Worm (Caenorhabditis elegans) whole organism, L1 larva: ENCODE results near the gene K10B4.3.

Source experiments
- C04F5.9 ChIP-seq: sonication (generic microtip); optimal IDR thresholded peaks from 2 replicates; lab custom pipeline; 2016; ENCODE audit warnings: missing genetic modification characterization, missing compliant biosample characterization
- blmp-1 ChIP-seq: fragments of 150-350 bp; optimal IDR thresholded peaks from 2 replicates; lab custom pipeline; 2014; ENCODE audit warnings: missing biosample characterization, missing genetic modification characterization
- ceh-63 ChIP-seq: fragments of 200-800 bp; sonication (Bioruptor generic); optimal IDR thresholded peaks from 2 replicates; lab custom pipeline; 2018; ENCODE audit warnings: mild to moderate bottlenecking, missing genetic modification characterization, missing compliant biosample characterization
- ceh-8 ChIP-seq: fragments of 200-800 bp; sonication (Bioruptor generic); optimal IDR thresholded peaks from 2 replicates; lab custom pipeline; 2018; ENCODE audit warnings: mild to moderate bottlenecking, missing genetic modification characterization, moderate library complexity, missing compliant biosample characterization
- ceh-90 ChIP-seq: sonication (generic microtip); optimal IDR thresholded peaks from 2 replicates; lab custom pipeline; 2016; ENCODE audit warnings: missing genetic modification characterization, missing compliant biosample characterization
- efl-1 ChIP-seq, 4 experiments: fragments of 150-350 bp; optimal IDR thresholded peaks in 3 of 4; peaks in 1 of 4; 1 replicate in 1 of 4; 2 replicates in 3 of 4; lab custom pipeline; 2014; ENCODE audit warnings: missing biosample characterization in 2 of 4, missing genetic modification characterization in 2 of 4, missing genetic modification reagents in 2 of 4
- egl-13 ChIP-seq: sonication (generic microtip); optimal IDR thresholded peaks from 2 replicates; lab custom pipeline; 2016; ENCODE audit warnings: missing genotype, missing genetic modification reagents, missing genetic modification characterization, missing compliant biosample characterization
- egl-27 ChIP-seq, 2 experiments: fragments of 150-350 bp in 1 of 2; sonication (generic microtip); optimal IDR thresholded peaks; 3 replicates each; lab custom pipeline; 2017 to 2018; ENCODE audit warnings: missing biosample characterization in 2 of 2, missing genetic modification characterization in 2 of 2, missing genetic modification reagents in 2 of 2
- elt-2 ChIP-seq: sonication (generic microtip); optimal IDR thresholded peaks from 2 replicates; lab custom pipeline; 2016; ENCODE audit warnings: missing genetic modification characterization, mild to moderate bottlenecking, inconsistent platforms, missing compliant biosample characterization, missing genetic modification reagents
- elt-3 ChIP-seq, 6 experiments: fragments of 150-350 bp in 1 of 6; sonication (generic microtip); optimal IDR thresholded peaks; 2 replicates each; lab custom pipeline; 2017 to 2018; ENCODE audit warnings: missing biosample characterization in 6 of 6, missing genetic modification characterization in 6 of 6, inconsistent platforms in 1 of 6
- ets-5 ChIP-seq: fragments of 200-800 bp; sonication (Bioruptor generic); IDR thresholded peaks from 2 replicates; pipeline ENCODE4 v1.3.6; 2022; ENCODE audit warnings: missing genetic modification characterization, missing compliant biosample characterization
- fkh-8 ChIP-seq: sonication (generic microtip); optimal IDR thresholded peaks from 2 replicates; lab custom pipeline; 2016; ENCODE audit warnings: mild to moderate bottlenecking, missing genetic modification characterization, missing compliant biosample characterization
- hlh-17 ChIP-seq: fragments of 200-800 bp; sonication (Bioruptor generic); optimal IDR thresholded peaks from 2 replicates; lab custom pipeline; 2018; ENCODE audit warnings: missing genetic modification characterization, mild to moderate bottlenecking, missing compliant biosample characterization, moderate library complexity, borderline replicate concordance
- hpl-2 ChIP-seq: fragments of 150-350 bp; optimal IDR thresholded peaks from 2 replicates; lab custom pipeline; 2014; ENCODE audit warnings: missing biosample characterization, missing genetic modification reagents, missing genetic modification characterization
- lin-14 ChIP-seq: fragments of 200-800 bp; sonication (Bioruptor generic); optimal IDR thresholded peaks from 2 replicates; lab custom pipeline; 2018; ENCODE audit warnings: mild to moderate bottlenecking, missing genetic modification characterization, moderate library complexity, missing compliant biosample characterization
- lin-35 ChIP-seq, 2 experiments: fragments of 150-350 bp; optimal IDR thresholded peaks; 2 replicates each; lab custom pipeline; 2014; ENCODE audit warnings: missing biosample characterization in 2 of 2, missing genetic modification characterization in 2 of 2, missing genetic modification reagents in 2 of 2
- lir-3 ChIP-seq: sonication (generic microtip); optimal IDR thresholded peaks from 2 replicates; lab custom pipeline; 2016; ENCODE audit warnings: mild to moderate bottlenecking, missing genetic modification characterization, moderate library complexity, missing compliant biosample characterization; ENCODE audit not compliant: poor library complexity
- mab-9 ChIP-seq: fragments of 200-800 bp; sonication (Bioruptor generic); IDR thresholded peaks from 2 replicates; pipeline ENCODE4 v1.3.6; 2022; ENCODE audit warnings: missing genetic modification reagents, missing genetic modification characterization, missing compliant biosample characterization
- mdl-1 ChIP-seq, 2 experiments: fragments of 150-350 bp; optimal IDR thresholded peaks; 2 replicates each; lab custom pipeline; 2014 to 2017; ENCODE audit warnings: missing biosample characterization in 2 of 2, missing genetic modification characterization in 2 of 2, inconsistent platforms in 1 of 2
- mef-2 ChIP-seq: fragments of 150-350 bp; optimal IDR thresholded peaks from 2 replicates; lab custom pipeline; 2014; ENCODE audit warnings: missing biosample characterization, missing genetic modification characterization
- mep-1 ChIP-seq: fragments of 150-350 bp; optimal IDR thresholded peaks from 2 replicates; lab custom pipeline; 2014; ENCODE audit warnings: missing biosample characterization, missing genetic modification characterization
- nhr-12 ChIP-seq: sonication (generic microtip); optimal IDR thresholded peaks from 2 replicates; lab custom pipeline; 2017; ENCODE audit warnings: missing biosample characterization, missing genetic modification characterization
- nhr-19 ChIP-seq: fragments of 200-800 bp; sonication (Bioruptor generic); conservative IDR thresholded peaks from 2 replicates; pipeline ENCODE4 v1.3.6; 2022; ENCODE audit warnings: missing genetic modification characterization, missing compliant biosample characterization
- nhr-20 ChIP-seq: sonication (generic microtip); optimal IDR thresholded peaks from 2 replicates; lab custom pipeline; 2016; ENCODE audit warnings: mild to moderate bottlenecking, missing genetic modification characterization, missing compliant biosample characterization
- nhr-237 ChIP-seq: fragments of 150-350 bp; optimal IDR thresholded peaks from 2 replicates; lab custom pipeline; 2014; ENCODE audit warnings: missing biosample characterization, missing genetic modification characterization
- nhr-71 ChIP-seq: sonication (generic microtip); optimal IDR thresholded peaks from 2 replicates; lab custom pipeline; 2016; ENCODE audit warnings: mild to moderate bottlenecking, missing genetic modification characterization, moderate library complexity, missing compliant biosample characterization
- nhr-76 ChIP-seq: sonication (generic microtip); optimal IDR thresholded peaks from 2 replicates; lab custom pipeline; 2017; ENCODE audit warnings: missing biosample characterization, missing genetic modification characterization
- nhr-77 ChIP-seq: fragments of 150-350 bp; optimal IDR thresholded peaks from 2 replicates; lab custom pipeline; 2014; ENCODE audit warnings: missing biosample characterization, missing genetic modification characterization
- nhr-85 ChIP-seq: sonication (generic microtip); peaks from one replicate; lab custom pipeline; 2016; ENCODE audit warnings: missing genetic modification characterization, inconsistent platforms, missing compliant biosample characterization
- pax-3 ChIP-seq: fragments of 200-800 bp; sonication (Bioruptor generic); optimal IDR thresholded peaks from 2 replicates; lab custom pipeline; 2018; ENCODE audit warnings: mild to moderate bottlenecking, missing genetic modification characterization, moderate library complexity, missing compliant biosample characterization
- pqm-1 ChIP-seq: sonication (generic microtip); optimal IDR thresholded peaks from 3 replicates; lab custom pipeline; 2017; ENCODE audit warnings: missing biosample characterization, missing genetic modification characterization
- rnt-1 ChIP-seq: sonication (generic microtip); optimal IDR thresholded peaks from 2 replicates; lab custom pipeline; 2016; ENCODE audit warnings: mild to moderate bottlenecking, missing genetic modification characterization, moderate library complexity, missing compliant biosample characterization
- skn-1 ChIP-seq: fragments of 150-350 bp; optimal IDR thresholded peaks from 2 replicates; lab custom pipeline; 2014; ENCODE audit warnings: missing biosample characterization, missing genetic modification characterization
- snu-23 ChIP-seq: sonication (generic microtip); optimal IDR thresholded peaks from 2 replicates; lab custom pipeline; 2016; ENCODE audit warnings: missing genetic modification characterization, missing compliant biosample characterization
- swsn-7 ChIP-seq: sonication (generic microtip); optimal IDR thresholded peaks from 2 replicates; lab custom pipeline; 2016; ENCODE audit warnings: missing genetic modification characterization, missing compliant biosample characterization
- tbx-2 ChIP-seq: sonication (generic microtip); optimal IDR thresholded peaks from 2 replicates; lab custom pipeline; 2016; ENCODE audit warnings: missing genetic modification characterization, missing compliant biosample characterization
- tlp-1 ChIP-seq: fragments of 150-350 bp; optimal IDR thresholded peaks from 2 replicates; lab custom pipeline; 2014; ENCODE audit warnings: missing biosample characterization, missing genetic modification characterization
- unc-30 ChIP-seq: sonication (generic microtip); optimal IDR thresholded peaks from 2 replicates; lab custom pipeline; 2017; ENCODE audit warnings: missing biosample characterization, missing genetic modification characterization
- unc-98 ChIP-seq: fragments of 200-800 bp; sonication (Bioruptor generic); IDR thresholded peaks from 2 replicates; pipeline ENCODE4 v1.3.6; 2022; ENCODE audit warnings: missing genetic modification characterization, missing compliant biosample characterization
- ztf-4 ChIP-seq: fragments of 150-350 bp; optimal IDR thresholded peaks from 2 replicates; lab custom pipeline; 2014; ENCODE audit warnings: missing biosample characterization, missing genetic modification characterization

The K10B4.3 gene

DNA sequence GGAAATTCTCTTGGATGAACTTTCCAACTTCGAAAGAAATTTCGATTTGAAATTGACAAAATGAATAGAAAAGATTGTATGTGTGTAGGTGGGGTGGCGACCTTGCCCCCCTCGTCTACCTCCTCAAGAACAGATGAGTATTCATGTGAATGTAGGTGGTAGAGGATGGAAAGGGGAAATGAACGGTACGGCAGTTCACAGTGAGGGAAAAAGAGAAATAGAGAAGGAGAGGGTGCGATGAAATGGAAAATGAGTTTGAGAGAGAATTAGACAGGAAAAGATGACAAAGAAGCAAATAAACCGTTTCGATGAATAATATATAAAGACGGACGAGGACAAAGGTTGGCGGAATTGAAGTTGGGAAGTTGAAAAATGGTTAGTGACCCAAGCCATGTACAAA, 987 bp upstream of the K10B4.3 start:
- TF ChIP-seq nhr-71 (tag; lab: Kevin White, UChicago) (peak; percentile 29), efl-1 (optimal IDR thresholded peaks at IDR 0.05; lab: Kevin White, UChicago) (peak; percentile 29 to 32), efl-1 (GFP tag; optimal IDR thresholded peaks at IDR 0.05 in 1 of 2; lab: Kevin White, UChicago) (peak in 1 of 2 experiments; percentile 75), blmp-1 (tag; lab: Kevin White, UChicago) (peak; percentile 83), nhr-85 (tag; lab: Kevin White, UChicago) (peak; percentile 89), snu-23 (GFP tag; lab: Kevin White, UChicago) (peak; percentile 52), swsn-7 (tag; lab: Kevin White, UChicago) (peak; percentile 1), lin-14 (peak; percentile 89), egl-27 (tag; optimal IDR thresholded peaks at IDR 0.05; lab: Kevin White, UChicago) (no peak), tbx-2 (tag; lab: Kevin White, UChicago) (no peak), ceh-8 (no peak), skn-1 (tag; lab: Kevin White, UChicago) (peak; percentile 75), lin-35 (GFP tag; optimal IDR thresholded peaks at IDR 0.05; lab: Kevin White, UChicago) (peak; percentile 1 to 53), nhr-20 (tag; lab: Kevin White, UChicago) (peak; percentile 43)

DNA sequence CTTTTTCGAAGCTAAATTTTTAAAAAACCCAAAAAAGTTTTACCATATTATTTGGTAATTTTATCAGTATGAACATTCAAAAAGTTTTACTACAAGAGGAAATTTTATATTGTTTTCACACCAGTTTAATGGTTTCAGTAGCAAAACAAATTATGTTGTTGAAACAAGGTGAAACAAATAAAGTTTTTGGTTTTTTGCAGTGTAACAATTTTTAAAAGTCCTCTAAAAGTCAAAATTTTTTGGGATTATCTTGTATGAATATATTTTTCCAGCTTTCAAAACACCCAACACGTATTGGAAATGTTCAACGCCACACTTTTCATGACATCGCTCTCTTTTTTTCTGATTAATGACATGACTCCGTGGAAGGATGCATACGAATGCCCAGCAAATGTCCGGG, 4.1 kb downstream of the K10B4.3 start, which contains the start of gene srt-54:
srt-54 (plus strand) TSS at position 301 of the 400 bp plus-strand sequence.
- TF ChIP-seq C04F5.9 (tag; lab: Kevin White, UChicago) (no peak), fkh-8 (no peak), mab-9 (GFP tag; lab: Robert Waterston, UW) (no peak), nhr-77 (tag; lab: Kevin White, UChicago) (no peak), tlp-1 (tag; lab: Kevin White, UChicago) (no peak), snu-23 (GFP tag; lab: Kevin White, UChicago) (no peak), nhr-85 (tag; lab: Kevin White, UChicago) (no peak), pax-3 (tag; lab: Kevin White, UChicago) (no peak), lin-35 (GFP tag; optimal IDR thresholded peaks at IDR 0.05; lab: Kevin White, UChicago) (no peak), egl-13 (tag; lab: Kevin White, UChicago) (no peak)

DNA sequence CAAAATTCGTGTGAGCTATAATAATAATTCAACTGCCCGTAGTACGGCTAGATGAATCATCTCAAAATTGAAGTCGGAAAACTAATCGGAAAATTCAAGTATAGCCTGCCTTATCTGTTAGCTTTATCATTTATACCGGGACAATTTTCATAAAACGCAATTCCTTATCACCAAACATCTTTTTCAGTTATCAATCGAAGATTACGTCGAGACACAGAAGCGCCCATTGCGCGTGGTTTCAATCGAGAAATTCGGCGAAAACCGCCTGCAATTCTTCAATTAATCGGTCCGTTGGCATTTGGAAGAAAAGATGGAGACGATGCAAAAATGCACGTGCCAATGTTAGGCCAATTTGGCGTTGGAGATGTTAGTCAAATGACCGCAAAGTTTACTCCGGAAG, 8.8 kb downstream of the K10B4.3 start:
- no peak for TF ChIP-seq ets-5 (GFP tag; lab: Robert Waterston, UW)
- TF ChIP-seq ceh-90 (tag; lab: Kevin White, UChicago): no peak
- peak in 1 of 2 experiments; percentile 31 for TF ChIP-seq mdl-1 (tag; optimal IDR thresholded peaks at IDR 0.05; lab: Kevin White, UChicago)
- TF ChIP-seq lin-14: no peak
- TF ChIP-seq ceh-63: no peak
- no peak for TF ChIP-seq efl-1 (optimal IDR thresholded peaks at IDR 0.05; lab: Kevin White, UChicago)
- no peak for TF ChIP-seq efl-1 (GFP tag; optimal IDR thresholded peaks at IDR 0.05 in 1 of 2; lab: Kevin White, UChicago)
- TF ChIP-seq unc-30 (tag; lab: Kevin White, UChicago): no peak
- TF ChIP-seq elt-3 (tag; optimal IDR thresholded peaks at IDR 0.05; lab: Kevin White, UChicago): no peak
- peak; percentile 70 for TF ChIP-seq nhr-85 (tag; lab: Kevin White, UChicago)
- no peak for TF ChIP-seq lin-35 (GFP tag; optimal IDR thresholded peaks at IDR 0.05; lab: Kevin White, UChicago)
- peak; percentile 37 for TF ChIP-seq blmp-1 (tag; lab: Kevin White, UChicago)
- TF ChIP-seq lir-3 (tag; lab: Kevin White, UChicago): no peak
- TF ChIP-seq tbx-2 (tag; lab: Kevin White, UChicago): no peak
- TF ChIP-seq pqm-1 (tag; lab: Kevin White, UChicago): peak; percentile 21
- no peak for TF ChIP-seq nhr-12 (tag; lab: Kevin White, UChicago)
- peak; percentile 5 for TF ChIP-seq nhr-20 (tag; lab: Kevin White, UChicago)
- no peak for TF ChIP-seq nhr-76 (tag; lab: Kevin White, UChicago)

DNA sequence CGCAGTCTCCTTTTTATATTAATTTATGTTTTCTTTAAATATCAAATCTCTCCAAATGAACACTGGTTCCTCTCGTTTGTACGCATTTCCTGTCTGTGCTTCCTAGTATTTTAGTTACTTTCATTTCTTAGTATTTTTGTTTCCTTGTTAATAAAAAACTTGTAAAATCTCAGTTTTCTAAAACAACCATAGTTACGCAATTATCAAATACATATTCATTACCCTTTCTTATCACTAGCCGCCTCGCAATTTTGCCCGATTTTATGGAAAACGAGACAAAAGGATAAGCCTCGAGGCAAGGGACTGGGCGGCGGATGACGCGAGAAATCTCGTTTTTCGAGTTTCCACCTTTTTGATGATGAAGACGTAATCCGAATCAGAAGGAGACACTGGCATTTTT, 9.8 kb downstream of the K10B4.3 start, which contains the start of gene C50D2.1:
C50D2.1 (plus strand) TSS at position 301 of the 400 bp plus-strand sequence.
- TF ChIP-seq lin-35 (GFP tag; optimal IDR thresholded peaks at IDR 0.05; lab: Kevin White, UChicago) (no peak), swsn-7 (tag; lab: Kevin White, UChicago) (no peak), mab-9 (GFP tag; lab: Robert Waterston, UW) (no peak)

DNA sequence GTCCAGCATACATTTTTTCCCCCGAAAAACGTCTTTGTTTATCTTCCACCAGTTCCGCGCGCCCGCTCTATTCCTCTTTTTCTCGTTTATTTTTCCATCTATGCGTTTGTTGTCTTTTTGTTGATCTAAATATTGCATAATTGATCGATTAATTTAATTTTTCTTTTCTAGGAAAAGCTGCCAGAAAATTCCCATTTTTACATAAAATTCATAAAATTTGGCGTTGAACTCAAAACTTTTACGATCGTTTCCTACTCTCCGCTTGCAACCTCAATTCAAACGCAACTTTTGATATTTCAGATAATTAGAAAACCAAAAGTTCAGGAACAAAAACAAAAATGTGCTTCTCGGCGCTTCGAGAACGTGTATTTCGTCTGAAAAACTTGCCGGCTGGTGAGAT, 12.2 kb downstream of the K10B4.3 start, which contains the start of gene C50D2.2:
C50D2.2 (plus strand) TSS at position 301 of the 400 bp plus-strand sequence.
- TF ChIP-seq hpl-2 (GFP tag; lab: Kevin White, UChicago): no peak
- no peak for TF ChIP-seq mep-1 (tag; lab: Kevin White, UChicago)
- no peak for TF ChIP-seq egl-27 (tag; optimal IDR thresholded peaks at IDR 0.05; lab: Kevin White, UChicago)
- no peak for TF ChIP-seq nhr-12 (tag; lab: Kevin White, UChicago)
- no peak for TF ChIP-seq mab-9 (GFP tag; lab: Robert Waterston, UW)
- TF ChIP-seq nhr-71 (tag; lab: Kevin White, UChicago): no peak
- no peak for TF ChIP-seq tlp-1 (tag; lab: Kevin White, UChicago)
- no peak for TF ChIP-seq skn-1 (tag; lab: Kevin White, UChicago)
- TF ChIP-seq nhr-237 (tag; lab: Kevin White, UChicago): no peak
- TF ChIP-seq hlh-17 (GFP tag; lab: Kevin White, UChicago): no peak
- TF ChIP-seq ceh-8: no peak
- TF ChIP-seq elt-2 (tag; lab: Kevin White, UChicago): no peak
- no peak for TF ChIP-seq ztf-4
- no peak for TF ChIP-seq rnt-1 (tag; lab: Kevin White, UChicago)
- TF ChIP-seq unc-98 (GFP tag; lab: Robert Waterston, UW): no peak
- no peak for TF ChIP-seq nhr-20 (tag; lab: Kevin White, UChicago)
- no peak for TF ChIP-seq nhr-19 (GFP tag; lab: Robert Waterston, UW)
- no peak for TF ChIP-seq tbx-2 (tag; lab: Kevin White, UChicago)
- TF ChIP-seq mef-2: no peak
